Fruit fly (Drosophila melanogaster) whole organism, embryonic: ENCODE measurements around the gene CG43799.

Source experiments
- Abd-B ChIP-seq: fragments of 200-800 bp; sonication (Bioruptor generic); optimal IDR thresholded peaks from 2 replicates; lab custom pipeline; 2018; ENCODE audit warnings: missing biosample characterization, mild to moderate bottlenecking, missing genetic modification characterization, moderate library complexity
- Atf-2 ChIP-seq: fragments of 200-800 bp; sonication (Bioruptor generic); optimal IDR thresholded peaks from 2 replicates; lab custom pipeline; 2016; ENCODE audit warnings: missing biosample characterization, missing genetic modification characterization
- Atf6 ChIP-seq: fragments of 200-800 bp; sonication (Bioruptor generic); IDR thresholded peaks from 2 replicates; pipeline ENCODE4 v1.3.6; 2022; ENCODE audit warnings: missing biosample characterization, missing genetic modification characterization
- B-H1 ChIP-seq: fragments of 200-800 bp; sonication (Bioruptor generic); IDR thresholded peaks from 3 replicates; pipeline ENCODE4 v1.3.6; 2022; ENCODE audit warnings: missing biosample characterization, missing genetic modification characterization
- BEAF-32 ChIP-seq: fragments of 200-800 bp; sonication (Bioruptor generic); optimal IDR thresholded peaks from 3 replicates; lab custom pipeline; 2017; ENCODE audit warnings: missing biosample characterization, missing genetic modification characterization, mild to moderate bottlenecking, moderate library complexity, missing genetic modification reagents
- CG1024 ChIP-seq: fragments of 200-800 bp; sonication (Bioruptor generic); IDR thresholded peaks from 2 replicates; pipeline ENCODE4 v1.3.6; 2022; ENCODE audit warnings: missing biosample characterization, missing genetic modification characterization
- CG12942 ChIP-seq: fragments of 200-800 bp; sonication (Bioruptor generic); optimal IDR thresholded peaks from 3 replicates; lab custom pipeline; 2016; ENCODE audit warnings: missing biosample characterization, missing genetic modification characterization
- CG13894 ChIP-seq: fragments of 200-800 bp; sonication (Bioruptor generic); optimal IDR thresholded peaks from 3 replicates; lab custom pipeline; 2018; ENCODE audit warnings: missing biosample characterization, mild to moderate bottlenecking, missing genetic modification characterization, moderate library complexity
- CG14965 ChIP-seq: fragments of 200-800 bp; sonication (Bioruptor generic); optimal IDR thresholded peaks from 2 replicates; lab custom pipeline; 2016; ENCODE audit warnings: missing biosample characterization, missing genetic modification characterization, borderline replicate concordance
- CG15479 ChIP-seq: fragments of 200-800 bp; sonication (Bioruptor generic); optimal IDR thresholded peaks from 3 replicates; lab custom pipeline; 2019; ENCODE audit warnings: missing biosample characterization, mild to moderate bottlenecking, missing genetic modification characterization, moderate library complexity
- CG17186 ChIP-seq: fragments of 200-800 bp; sonication (Bioruptor generic); optimal IDR thresholded peaks from 3 replicates; lab custom pipeline; 2017; ENCODE audit warnings: missing biosample characterization, missing genetic modification reagents, missing genetic modification characterization
- CG17612 ChIP-seq: fragments of 200-800 bp; sonication (Bioruptor generic); IDR thresholded peaks from 2 replicates; pipeline ENCODE4 v1.3.6; 2022; ENCODE audit warnings: missing biosample characterization, missing genetic modification characterization
- CG1832 ChIP-seq: fragments of 200-800 bp; sonication (Bioruptor generic); optimal IDR thresholded peaks from 2 replicates; lab custom pipeline; 2017; ENCODE audit warnings: missing biosample characterization, mild to moderate bottlenecking, missing genetic modification characterization, inconsistent platforms
- CG31365 ChIP-seq: fragments of 200-800 bp; sonication (Bioruptor generic); optimal IDR thresholded peaks from 2 replicates; lab custom pipeline; 2018; ENCODE audit warnings: missing biosample characterization, mild to moderate bottlenecking, missing genetic modification characterization
- CG3407 ChIP-seq: fragments of 200-800 bp; sonication (Bioruptor generic); optimal IDR thresholded peaks from 2 replicates; lab custom pipeline; 2018; ENCODE audit warnings: missing biosample characterization, mild to moderate bottlenecking, missing genetic modification characterization
- CG34224 ChIP-seq: fragments of 200-800 bp; sonication (Bioruptor generic); IDR thresholded peaks from 3 replicates; pipeline ENCODE4 v1.3.6; 2022; ENCODE audit warnings: missing biosample characterization, missing genetic modification characterization; ENCODE audit not compliant: partially characterized antibody
- CG43689 ChIP-seq: fragments of 200-800 bp; sonication (Bioruptor generic); IDR thresholded peaks from 2 replicates; pipeline ENCODE4 v1.3.6; 2022; ENCODE audit warnings: missing biosample characterization, missing genetic modification characterization
- CG4424 ChIP-seq: fragments of 200-800 bp; sonication (Bioruptor generic); optimal IDR thresholded peaks from 3 replicates; lab custom pipeline; 2016; ENCODE audit warnings: missing biosample characterization, missing genetic modification characterization
- CG4707 ChIP-seq: fragments of 200-800 bp; sonication (Bioruptor generic); optimal IDR thresholded peaks from 2 replicates; lab custom pipeline; 2018; ENCODE audit warnings: missing biosample characterization, mild to moderate bottlenecking, missing genetic modification characterization, moderate library complexity
- CG6683 ChIP-seq: fragments of 200-800 bp; sonication (Bioruptor generic); optimal IDR thresholded peaks from 2 replicates; lab custom pipeline; 2017; ENCODE audit warnings: missing biosample characterization, mild to moderate bottlenecking, missing genetic modification characterization, missing genetic modification reagents
- CG6765 ChIP-seq: fragments of 200-800 bp; sonication (Bioruptor generic); optimal IDR thresholded peaks from 3 replicates; lab custom pipeline; 2017; ENCODE audit warnings: missing biosample characterization, mild to moderate bottlenecking, missing genetic modification characterization
- CG7357 ChIP-seq: fragments of 200-800 bp; sonication (Bioruptor generic); IDR thresholded peaks from 3 replicates; pipeline ENCODE4 v1.3.6; 2022; ENCODE audit warnings: missing biosample characterization, missing genetic modification characterization
- CG8944 ChIP-seq: fragments of 200-800 bp; sonication (Bioruptor generic); optimal IDR thresholded peaks from 3 replicates; lab custom pipeline; 2016; ENCODE audit warnings: missing biosample characterization, missing genetic modification characterization
- CrebB ChIP-seq: fragments of 200-800 bp; sonication (Bioruptor generic); optimal IDR thresholded peaks from 3 replicates; lab custom pipeline; 2018; ENCODE audit warnings: missing biosample characterization, mild to moderate bottlenecking, missing genetic modification characterization
- H15 ChIP-seq: fragments of 200-800 bp; sonication (Bioruptor generic); IDR thresholded peaks from 3 replicates; pipeline ENCODE4 v1.3.6; 2022; ENCODE audit warnings: missing biosample characterization, missing genetic modification characterization
- Hey ChIP-seq: fragments of 200-800 bp; sonication (Bioruptor generic); optimal IDR thresholded peaks from 3 replicates; lab custom pipeline; 2018; ENCODE audit warnings: missing biosample characterization, mild to moderate bottlenecking, missing genetic modification characterization
- Neu2 ChIP-seq: fragments of 200-800 bp; sonication (Bioruptor generic); optimal IDR thresholded peaks from 3 replicates; lab custom pipeline; 2016; ENCODE audit warnings: missing biosample characterization, missing genetic modification characterization, borderline replicate concordance
- Oaz ChIP-seq: fragments of 200-800 bp; sonication (Bioruptor generic); IDR thresholded peaks from 2 replicates; pipeline ENCODE4 v1.3.6; 2022; ENCODE audit warnings: missing biosample characterization, missing genetic modification characterization
- Sry-β ChIP-seq: fragments of 200-800 bp; sonication (Bioruptor generic); optimal IDR thresholded peaks from 2 replicates; lab custom pipeline; 2018; ENCODE audit warnings: missing biosample characterization, mild to moderate bottlenecking, missing genetic modification characterization, moderate library complexity
- Xbp1 ChIP-seq: fragments of 200-800 bp; sonication (Bioruptor generic); optimal IDR thresholded peaks from 3 replicates; lab custom pipeline; 2016; ENCODE audit warnings: missing biosample characterization, mild to moderate bottlenecking, missing genetic modification characterization
- bab2 ChIP-seq: fragments of 200-800 bp; sonication (Bioruptor generic); optimal IDR thresholded peaks from 2 replicates; lab custom pipeline; 2016; ENCODE audit warnings: missing biosample characterization, missing genetic modification characterization
- bigmax ChIP-seq: fragments of 200-800 bp; sonication (Bioruptor generic); optimal IDR thresholded peaks from 2 replicates; lab custom pipeline; 2018; ENCODE audit warnings: missing biosample characterization, mild to moderate bottlenecking, missing genetic modification characterization
- dan ChIP-seq: fragments of 200-800 bp; sonication (Bioruptor generic); IDR thresholded peaks from 2 replicates; pipeline ENCODE4 v1.3.6; 2022; ENCODE audit warnings: missing biosample characterization, missing genetic modification characterization
- fd64A ChIP-seq: fragments of 200-800 bp; sonication (Bioruptor generic); optimal IDR thresholded peaks from 3 replicates; lab custom pipeline; 2018; ENCODE audit warnings: missing biosample characterization, mild to moderate bottlenecking, missing genetic modification characterization
- gce ChIP-seq: fragments of 200-800 bp; sonication (Bioruptor generic); IDR thresholded peaks from 3 replicates; pipeline ENCODE4 v1.3.6; 2022; ENCODE audit warnings: missing biosample characterization, missing genetic modification characterization
- gem ChIP-seq: fragments of 200-800 bp; sonication (Bioruptor generic); optimal IDR thresholded peaks from 2 replicates; lab custom pipeline; 2019; ENCODE audit warnings: missing biosample characterization, mild to moderate bottlenecking, missing genetic modification characterization, moderate library complexity
- jigr1 ChIP-seq: fragments of 200-800 bp; sonication (Bioruptor generic); IDR thresholded peaks from 3 replicates; pipeline ENCODE4 v1.3.6; 2022; ENCODE audit warnings: missing biosample characterization, missing genetic modification characterization
- luna ChIP-seq: fragments of 200-800 bp; sonication (Bioruptor generic); optimal IDR thresholded peaks from 2 replicates; lab custom pipeline; 2016; ENCODE audit warnings: missing biosample characterization, missing genetic modification characterization
- mld ChIP-seq: fragments of 200-800 bp; sonication (Bioruptor generic); IDR thresholded peaks from 3 replicates; pipeline ENCODE4 v1.3.6; 2022; ENCODE audit warnings: missing biosample characterization, missing genetic modification characterization; ENCODE audit not compliant: partially characterized antibody
- onecut ChIP-seq: fragments of 200-800 bp; sonication (Bioruptor generic); IDR thresholded peaks from 2 replicates; pipeline ENCODE4 v1.3.6; 2022; ENCODE audit warnings: missing biosample characterization, missing genetic modification characterization
- ro ChIP-seq: fragments of 200-800 bp; sonication (Bioruptor generic); IDR thresholded peaks from 2 replicates; pipeline ENCODE4 v1.3.6; 2022; ENCODE audit warnings: missing biosample characterization, missing genetic modification characterization
- salm ChIP-seq: fragments of 200-800 bp; sonication (Bioruptor generic); optimal IDR thresholded peaks from 2 replicates; lab custom pipeline; 2018; ENCODE audit warnings: missing biosample characterization, mild to moderate bottlenecking, missing genetic modification characterization
- shn ChIP-seq: fragments of 200-800 bp; sonication (Bioruptor generic); optimal IDR thresholded peaks from 3 replicates; lab custom pipeline; 2016; ENCODE audit warnings: missing biosample characterization, missing genetic modification characterization
- sima ChIP-seq: fragments of 200-800 bp; sonication (Bioruptor generic); optimal IDR thresholded peaks from 2 replicates; lab custom pipeline; 2016; ENCODE audit warnings: missing biosample characterization, missing genetic modification characterization
- sisA ChIP-seq: fragments of 200-800 bp; sonication (Bioruptor generic); IDR thresholded peaks from 2 replicates; pipeline ENCODE4 v1.3.6; 2022; ENCODE audit warnings: missing biosample characterization, missing genetic modification characterization
- sob ChIP-seq: fragments of 200-800 bp; sonication (Bioruptor generic); IDR thresholded peaks from 2 replicates; pipeline ENCODE4 v1.3.6; 2022; ENCODE audit warnings: missing biosample characterization, missing genetic modification characterization
- sr ChIP-seq: fragments of 200-800 bp; sonication (Bioruptor generic); IDR thresholded peaks from 3 replicates; pipeline ENCODE4 v1.3.6; 2022; ENCODE audit warnings: missing biosample characterization, missing genetic modification characterization
- sug ChIP-seq: fragments of 200-800 bp; optimal IDR thresholded peaks from 2 replicates; lab custom pipeline; 2019; ENCODE audit warnings: missing biosample characterization, mild to moderate bottlenecking, missing genetic modification characterization, moderate library complexity
- trh ChIP-seq: fragments of 200-800 bp; sonication (Bioruptor generic); optimal IDR thresholded peaks from 2 replicates; lab custom pipeline; 2016; ENCODE audit warnings: missing biosample characterization, missing genetic modification characterization
- twi ChIP-seq: fragments of 200-800 bp; optimal IDR thresholded peaks from 2 replicates; lab custom pipeline; 2019; ENCODE audit warnings: missing biosample characterization, mild to moderate bottlenecking, missing genetic modification characterization, moderate library complexity
- tx ChIP-seq: fragments of 200-800 bp; sonication (Bioruptor generic); optimal IDR thresholded peaks from 2 replicates; lab custom pipeline; 2016; ENCODE audit warnings: missing biosample characterization, missing genetic modification characterization
- usp ChIP-seq: fragments of >200 bp; optimal IDR thresholded peaks from 2 replicates; lab custom pipeline; 2017; ENCODE audit warnings: missing biosample characterization, missing genetic modification characterization

The CG43799 gene

dm6 chr2L:7239310-7239709 is 11.8 kb downstream of the CG43799 start (continued):
- TF ChIP-seq CG17612 (GFP tag; lab: Robert Waterston, UW) (no peak), CG34224 (GFP tag; lab: Robert Waterston, UW) (no peak), onecut (0 out of 2 replicates have a peak, but pooled peaks have one; percentile 7), gce (GFP tag; lab: Robert Waterston, UW) (no peak), Atf-2 (GFP tag; lab: Kevin White, UChicago) (no peak), CG4707 (no peak), CrebB (peak; percentile 13), sob (GFP tag; lab: Robert Waterston, UW) (peak; percentile 31; the same call in 1 of the 2 replicates), sisA (GFP tag; lab: Robert Waterston, UW) (no peak), CG15479 (GFP tag; lab: Kevin White, UChicago) (no peak), twi (no peak), gem (tag; lab: Kevin White, UChicago) (peak; percentile 18), sug (tag; lab: Kevin White, UChicago) (peak; percentile 50), bigmax (GFP tag; lab: Kevin White, UChicago) (no peak), CG6683 (no peak), CG6765 (GFP tag; lab: Kevin White, UChicago) (peak; percentile 56), ro (no peak), tx (GFP tag; lab: Kevin White, UChicago) (no peak), CG1832 (GFP tag; lab: Kevin White, UChicago) (no peak), CG13894 (tag; lab: Kevin White, UChicago) (peak; percentile 47), shn (GFP tag; lab: Kevin White, UChicago) (no peak), CG43689 (GFP tag; lab: Robert Waterston, UW) (no peak), CG14965 (GFP tag; lab: Kevin White, UChicago) (peak; percentile 34), usp (no peak), CG12942 (GFP tag; lab: Kevin White, UChicago) (no peak), CG31365 (tag; lab: Kevin White, UChicago) (no peak), CG3407 (GFP tag; lab: Kevin White, UChicago) (peak; percentile 18), fd64A (GFP tag; lab: Kevin White, UChicago) (no peak), sima (GFP tag; lab: Kevin White, UChicago) (no peak), BEAF-32 (GFP tag; lab: Kevin White, UChicago) (no peak), Abd-B (GFP tag; lab: Kevin White, UChicago) (no peak), CG7357 (GFP tag; lab: Robert Waterston, UW) (no peak), Hey (tag; lab: Kevin White, UChicago) (peak; percentile 38), CG17186 (GFP tag; lab: Kevin White, UChicago) (no peak), CG4424 (GFP tag; lab: Kevin White, UChicago) (no peak), Neu2 (GFP tag; lab: Kevin White, UChicago) (no peak), dan (GFP tag; lab: Robert Waterston, UW) (no peak), CG1024 (GFP tag; lab: Robert Waterston, UW) (no peak), sr (GFP tag; lab: Robert Waterston, UW) (no peak), mld (GFP tag; lab: Robert Waterston, UW) (no peak), jigr1 (GFP tag; lab: Robert Waterston, UW) (no peak), H15 (GFP tag; lab: Robert Waterston, UW) (no peak), B-H1 (GFP tag; lab: Robert Waterston, UW) (no peak), Atf6 (peak; percentile 53), Oaz (GFP tag; lab: Robert Waterston, UW) (no peak), luna (GFP tag; lab: Kevin White, UChicago) (no peak), Sry-β (GFP tag; lab: Kevin White, UChicago) (no peak), bab2 (GFP tag; lab: Kevin White, UChicago) (peak; percentile 62), salm (tag; lab: Kevin White, UChicago) (no peak), CG8944 (GFP tag; lab: Kevin White, UChicago) (no peak), Xbp1 (GFP tag; lab: Kevin White, UChicago) (no peak), trh (GFP tag; lab: Kevin White, UChicago) (no peak)
